Worm (Caenorhabditis elegans) whole organism, L4 larva: Measurements from ENCODE around the gene Y42G9A.2.
A peak's percentile ranks its signal among the peaks of the same experiment; 100 is the strongest.

Experiments
- F26F4.8 ChIP-seq: fragments of 200-800 bp; sonication (Bioruptor generic); conservative IDR thresholded peaks from 2 replicates; pipeline ENCODE4 v1.3.6; 2022; ENCODE audit warnings: missing genetic modification characterization, missing compliant biosample characterization
- F49E8.2 ChIP-seq: sonication (generic microtip); optimal IDR thresholded peaks from 2 replicates; lab custom pipeline; 2016; ENCODE audit warnings: missing compliant biosample characterization, mild to moderate bottlenecking, missing genetic modification characterization, borderline replicate concordance
- R02D3.7 ChIP-seq: fragments of 150-350 bp; sonication (generic microtip); optimal IDR thresholded peaks from 3 replicates; lab custom pipeline; 2014; ENCODE audit warnings: missing biosample characterization, missing genetic modification characterization
- T26A8.4 ChIP-seq: fragments of 200-800 bp; sonication (Bioruptor generic); IDR thresholded peaks from 2 replicates; pipeline ENCODE4 v1.3.6; 2022; ENCODE audit warnings: missing genetic modification characterization, missing compliant biosample characterization
- Y105C5A.15 ChIP-seq: fragments of 200-800 bp; sonication (Bioruptor generic); IDR thresholded peaks from 2 replicates; pipeline ENCODE4 v1.3.6; 2022; ENCODE audit warnings: missing genetic modification characterization, missing compliant biosample characterization
- Y75B8A.6 ChIP-seq: fragments of 200-800 bp; sonication (Bioruptor generic); IDR thresholded peaks from 2 replicates; pipeline ENCODE4 v1.3.6; 2022; ENCODE audit warnings: missing genetic modification reagents, missing genetic modification characterization, missing compliant biosample characterization
- aha-1 ChIP-seq: fragments of 150-350 bp; peaks from one replicate; lab custom pipeline; 2014; ENCODE audit warnings: missing biosample characterization, missing genetic modification characterization
- aly-2 ChIP-seq: sonication (generic microtip); optimal IDR thresholded peaks from 2 replicates; lab custom pipeline; 2018; ENCODE audit warnings: missing biosample characterization, missing genetic modification characterization
- ama-1 ChIP-seq: fragments of 150-350 bp; optimal IDR thresholded peaks from 2 replicates; lab custom pipeline; 2014; ENCODE audit warnings: inconsistent platforms, mixed read lengths
- arid-1 ChIP-seq: fragments of 200-800 bp; sonication (Bioruptor generic); conservative IDR thresholded peaks from 2 replicates; pipeline ENCODE4 v1.3.6; 2022; ENCODE audit warnings: missing genetic modification reagents, missing genetic modification characterization, missing compliant biosample characterization
- ces-1 ChIP-seq: fragments of 150-350 bp; sonication (generic microtip); optimal IDR thresholded peaks from 4 replicates; lab custom pipeline; 2014; ENCODE audit warnings: missing biosample characterization, missing genetic modification reagents, missing genetic modification characterization
- ctbp-1 ChIP-seq: fragments of 200-800 bp; sonication (Bioruptor generic); IDR thresholded peaks from 2 replicates; pipeline ENCODE4 v1.3.6; 2022; ENCODE audit warnings: missing genetic modification reagents, missing genetic modification characterization, missing compliant biosample characterization
- daf-16 ChIP-seq, 3 experiments: sonication (generic microtip); optimal IDR thresholded peaks; 2 replicates each; lab custom pipeline; 2016 to 2017; ENCODE audit warnings: missing genetic modification characterization in 3 of 3, missing genetic modification reagents in 3 of 3, mild to moderate bottlenecking in 2 of 3, missing compliant biosample characterization in 2 of 3, missing biosample characterization in 1 of 3, moderate library complexity in 1 of 3
- daf-19 ChIP-seq: fragments of 200-800 bp; sonication (Bioruptor generic); conservative IDR thresholded peaks from 2 replicates; pipeline ENCODE4 v1.3.6; 2022; ENCODE audit warnings: missing genetic modification characterization, missing compliant biosample characterization
- dmd-6 ChIP-seq: fragments of 200-800 bp; sonication (Bioruptor generic); IDR thresholded peaks from 2 replicates; pipeline ENCODE4 v1.3.6; 2022; ENCODE audit warnings: missing genetic modification reagents, missing genetic modification characterization, missing compliant biosample characterization
- dpl-1 ChIP-seq: fragments of 150-350 bp; optimal IDR thresholded peaks from 2 replicates; lab custom pipeline; 2014; ENCODE audit warnings: missing biosample characterization, missing genetic modification reagents, missing genetic modification characterization
- duxl-1 ChIP-seq: sonication (generic microtip); optimal IDR thresholded peaks from 2 replicates; lab custom pipeline; 2016; ENCODE audit warnings: mild to moderate bottlenecking, missing genetic modification characterization, moderate library complexity, missing compliant biosample characterization; ENCODE audit not compliant: poor library complexity
- egl-43 ChIP-seq: fragments of 200-800 bp; sonication (Bioruptor generic); IDR thresholded peaks from 2 replicates; pipeline ENCODE4 v1.3.6; 2022; ENCODE audit warnings: missing genetic modification reagents, missing genetic modification characterization, missing compliant biosample characterization
- hlh-11 ChIP-seq: fragments of 200-800 bp; sonication (Bioruptor generic); optimal IDR thresholded peaks from 2 replicates; lab custom pipeline; 2018; ENCODE audit warnings: mild to moderate bottlenecking, missing genetic modification characterization, missing compliant biosample characterization
- hlh-30 ChIP-seq: sonication (generic microtip); optimal IDR thresholded peaks from 2 replicates; lab custom pipeline; 2017; ENCODE audit warnings: antibody characterized with exemption, mild to moderate bottlenecking, missing genetic modification characterization, missing compliant biosample characterization; ENCODE audit not compliant: insufficient read depth
- hmg-1.1 ChIP-seq: fragments of 200-800 bp; sonication (Bioruptor generic); IDR thresholded peaks from 2 replicates; pipeline ENCODE4 v1.3.6; 2022; ENCODE audit warnings: missing genetic modification reagents, missing genetic modification characterization, missing compliant biosample characterization
- lin-13 ChIP-seq: fragments of 150-350 bp; optimal IDR thresholded peaks from 2 replicates; lab custom pipeline; 2014; ENCODE audit warnings: missing biosample characterization, missing genetic modification reagents, missing genetic modification characterization
- lin-38 ChIP-seq: fragments of 200-800 bp; sonication (Bioruptor generic); IDR thresholded peaks from 2 replicates; pipeline ENCODE4 v1.3.6; 2022; ENCODE audit warnings: missing genetic modification reagents, missing genetic modification characterization, missing compliant biosample characterization
- lin-39 ChIP-seq: fragments of 150-350 bp; optimal IDR thresholded peaks from 2 replicates; lab custom pipeline; 2014; ENCODE audit warnings: missing biosample characterization, missing genetic modification reagents, missing genetic modification characterization
- lir-3 ChIP-seq: sonication (generic microtip); optimal IDR thresholded peaks from 2 replicates; lab custom pipeline; 2016; ENCODE audit warnings: mild to moderate bottlenecking, missing genetic modification characterization, missing compliant biosample characterization
- lsy-2 ChIP-seq, 2 experiments: fragments of 150-350 bp in 1 of 2; sonication (generic microtip) in 1 of 2; optimal IDR thresholded peaks; 2 replicates each; lab custom pipeline; 2014 to 2017; ENCODE audit warnings: missing biosample characterization in 2 of 2, missing genetic modification characterization in 2 of 2
- mep-1 ChIP-seq: fragments of 150-350 bp; sonication (generic microtip); optimal IDR thresholded peaks from 3 replicates; lab custom pipeline; 2014; ENCODE audit warnings: missing biosample characterization, missing genetic modification characterization
- mes-2 ChIP-seq: sonication (generic microtip); optimal IDR thresholded peaks from 2 replicates; lab custom pipeline; 2016; ENCODE audit warnings: missing genotype, mild to moderate bottlenecking, missing genetic modification characterization, missing compliant biosample characterization; ENCODE audit not compliant: poor library complexity, severe bottlenecking
- mxl-2 ChIP-seq: fragments of 200-800 bp; sonication (Bioruptor generic); conservative IDR thresholded peaks from 2 replicates; pipeline ENCODE4 v1.3.6; 2022; ENCODE audit warnings: missing genetic modification reagents, missing genetic modification characterization, missing compliant biosample characterization
- mxl-3 ChIP-seq: fragments of 200-800 bp; sonication (Bioruptor generic); optimal IDR thresholded peaks from 2 replicates; lab custom pipeline; 2018; ENCODE audit warnings: mild to moderate bottlenecking, missing genetic modification characterization, missing compliant biosample characterization
- nhr-102 ChIP-seq: sonication (generic microtip); optimal IDR thresholded peaks from 2 replicates; lab custom pipeline; 2016; ENCODE audit warnings: mild to moderate bottlenecking, missing genetic modification characterization, moderate library complexity, missing compliant biosample characterization
- nhr-237 ChIP-seq: sonication (generic microtip); optimal IDR thresholded peaks from 2 replicates; lab custom pipeline; 2017; ENCODE audit warnings: missing biosample characterization, missing genetic modification characterization
- nhr-28 ChIP-seq: fragments of 150-350 bp; optimal IDR thresholded peaks from 2 replicates; lab custom pipeline; 2014; ENCODE audit warnings: missing biosample characterization, missing genetic modification characterization
- nhr-41 ChIP-seq: fragments of 200-800 bp; sonication (Bioruptor generic); IDR thresholded peaks from 2 replicates; pipeline ENCODE4 v1.3.6; 2022; ENCODE audit warnings: missing genetic modification reagents, missing genetic modification characterization, missing compliant biosample characterization
- nhr-48 ChIP-seq: sonication (generic microtip); optimal IDR thresholded peaks from 2 replicates; lab custom pipeline; 2016; ENCODE audit warnings: mild to moderate bottlenecking, missing genetic modification characterization, missing compliant biosample characterization
- nhr-76 ChIP-seq: fragments of 150-350 bp; optimal IDR thresholded peaks from 2 replicates; lab custom pipeline; 2014; ENCODE audit warnings: missing biosample characterization, missing genetic modification characterization
- nhr-77 ChIP-seq: fragments of 150-350 bp; optimal IDR thresholded peaks from 2 replicates; lab custom pipeline; 2014; ENCODE audit warnings: missing biosample characterization, missing genetic modification characterization
- php-3 ChIP-seq: fragments of 200-800 bp; sonication (Bioruptor generic); IDR thresholded peaks from 2 replicates; pipeline ENCODE4 v1.3.6; 2022; ENCODE audit warnings: missing genetic modification reagents, missing genetic modification characterization, missing compliant biosample characterization
- saeg-2 ChIP-seq: fragments of 200-800 bp; sonication (Bioruptor generic); IDR thresholded peaks from 2 replicates; pipeline ENCODE4 v1.3.6; 2022; ENCODE audit warnings: missing genetic modification reagents, missing genetic modification characterization, missing compliant biosample characterization
- snpc-1.2 ChIP-seq: fragments of 200-800 bp; sonication (Bioruptor generic); IDR thresholded peaks from 2 replicates; pipeline ENCODE4 v1.3.6; 2022; ENCODE audit warnings: missing genetic modification reagents, missing genetic modification characterization, missing compliant biosample characterization
- tag-97 ChIP-seq: fragments of 200-800 bp; sonication (Bioruptor generic); IDR thresholded peaks from 2 replicates; pipeline ENCODE4 v1.3.6; 2022; ENCODE audit warnings: missing genetic modification characterization, missing compliant biosample characterization
- tra-1 ChIP-seq: fragments of 200-800 bp; sonication (Bioruptor generic); IDR thresholded peaks from 2 replicates; pipeline ENCODE4 v1.3.6; 2022; ENCODE audit warnings: missing genetic modification reagents, missing genetic modification characterization, missing compliant biosample characterization
- unc-39 ChIP-seq: sonication (generic microtip); optimal IDR thresholded peaks from 2 replicates; lab custom pipeline; 2017; ENCODE audit warnings: missing biosample characterization, missing genetic modification characterization
- vab-7 ChIP-seq: fragments of 200-800 bp; sonication (Bioruptor generic); IDR thresholded peaks from 2 replicates; pipeline ENCODE4 v1.3.6; 2022; ENCODE audit warnings: missing genetic modification reagents, missing genetic modification characterization, missing compliant biosample characterization
- zag-1 ChIP-seq: fragments of 150-350 bp; optimal IDR thresholded peaks from 2 replicates; lab custom pipeline; 2014; ENCODE audit warnings: missing biosample characterization, missing genetic modification characterization
- zfp-3 ChIP-seq: fragments of 200-800 bp; sonication (Bioruptor generic); conservative IDR thresholded peaks from 2 replicates; pipeline ENCODE4 v1.3.6; 2022; ENCODE audit warnings: missing genetic modification reagents, missing genetic modification characterization, missing compliant biosample characterization
- ztf-7 ChIP-seq: fragments of 150-350 bp; optimal IDR thresholded peaks from 2 replicates; lab custom pipeline; 2014; ENCODE audit warnings: missing biosample characterization, missing genetic modification characterization

The Y42G9A.2 gene

ce11 chrIII:6170038-6170437 lies 22.1 kb downstream of the Y42G9A.2 start (continued):
- TF ChIP-seq tag-97: no peak
- TF ChIP-seq lin-38 (GFP tag; lab: Robert Waterston, UW): 0 out of 2 replicates have a peak, but pooled peaks have one; percentile 7
- no peak for TF ChIP-seq Y105C5A.15 (GFP tag; lab: Robert Waterston, UW)
- TF ChIP-seq daf-16 (GFP tag; optimal IDR thresholded peaks at IDR 0.05; lab: Kevin White, UChicago): peak in 1 of 2 experiments; percentile 76
- peak; percentile 19 for TF ChIP-seq daf-16 (tag; optimal IDR thresholded peaks at IDR 0.05; lab: Kevin White, UChicago)
- TF ChIP-seq vab-7 (GFP tag; lab: Robert Waterston, UW): no peak
- TF ChIP-seq nhr-76 (tag; lab: Kevin White, UChicago): no peak
- TF ChIP-seq hmg-1.1 (GFP tag; lab: Robert Waterston, UW): peak; percentile 68
- TF ChIP-seq hlh-30: peak; percentile 26
- TF ChIP-seq ztf-7 (tag; lab: Kevin White, UChicago): no peak
- TF ChIP-seq F49E8.2 (tag; lab: Kevin White, UChicago): no peak
- no peak for TF ChIP-seq lin-13 (GFP tag; lab: Kevin White, UChicago)
- no peak for TF ChIP-seq tra-1
- TF ChIP-seq arid-1 (GFP tag; lab: Robert Waterston, UW): no peak
- TF ChIP-seq snpc-1.2 (GFP tag; lab: Robert Waterston, UW): no peak
- TF ChIP-seq ces-1 (GFP tag; lab: Kevin White, UChicago): no peak
- TF ChIP-seq zag-1 (tag; lab: Kevin White, UChicago): no peak
- no peak for TF ChIP-seq nhr-77
- TF ChIP-seq dpl-1 (GFP tag; lab: Kevin White, UChicago): peak; percentile 35
- TF ChIP-seq dmd-6 (GFP tag; lab: Robert Waterston, UW): no peak
- TF ChIP-seq ctbp-1 (GFP tag; lab: Robert Waterston, UW): 0 out of 2 replicates have a peak, but pooled peaks have one; percentile 7
- peak; percentile 22 for TF ChIP-seq nhr-48 (tag; lab: Kevin White, UChicago)
- peak; percentile 51 for TF ChIP-seq aha-1 (tag; lab: Kevin White, UChicago)
- TF ChIP-seq zfp-3: 0 out of 2 replicates have a peak, but pooled peaks have one; percentile 31
- TF ChIP-seq php-3 (GFP tag; lab: Robert Waterston, UW): no peak
- TF ChIP-seq lin-39 (tag; lab: Kevin White, UChicago): no peak
- TF ChIP-seq mep-1 (tag; lab: Kevin White, UChicago): peak; percentile 62
- TF ChIP-seq hlh-11 (tag; lab: Kevin White, UChicago): peak; percentile 67

ce11 chrIII:6173020-6173597 lies 25.1 kb downstream of the Y42G9A.2 start, which contains the start of the genes abcf-3 and F42A10.5:
abcf-3 (plus strand) TSS chrIII:6173403.
F42A10.5 (minus strand) TSS chrIII:6173477.
- TF ChIP-seq lsy-2 (tag; optimal IDR thresholded peaks at IDR 0.05; lab: Kevin White, UChicago) (peak in 1 of 2 experiments; percentile 84), Y105C5A.15 (GFP tag; lab: Robert Waterston, UW) (no peak), daf-19 (GFP tag; lab: Robert Waterston, UW) (no peak), hmg-1.1 (GFP tag; lab: Robert Waterston, UW) (0 out of 2 replicates have a peak, but pooled peaks have one; percentile 29), lir-3 (tag; lab: Kevin White, UChicago) (no peak), nhr-28 (no peak), ama-1 (lab: Kevin White, UChicago) (no peak), dmd-6 (GFP tag; lab: Robert Waterston, UW) (peak; percentile 53), F26F4.8 (GFP tag; lab: Robert Waterston, UW) (no peak), ztf-7 (tag; lab: Kevin White, UChicago) (peak; percentile 4), egl-43 (GFP tag; lab: Robert Waterston, UW) (no peak), aly-2 (tag; lab: Kevin White, UChicago) (no peak), nhr-102 (tag; lab: Kevin White, UChicago) (peak; percentile 15), mxl-2 (GFP tag; lab: Robert Waterston, UW) (no peak), duxl-1 (peak; percentile 5), ces-1 (GFP tag; lab: Kevin White, UChicago) (no peak), Y75B8A.6 (GFP tag; lab: Robert Waterston, UW) (no peak), saeg-2 (GFP tag; lab: Robert Waterston, UW) (no peak), F49E8.2 (tag; lab: Kevin White, UChicago) (no peak), lin-38 (GFP tag; lab: Robert Waterston, UW) (no peak; the same call in 1 of the 2 replicates), T26A8.4 (peak; percentile 29; the same call in 1 of the 2 replicates), nhr-41 (GFP tag; lab: Robert Waterston, UW) (no peak), unc-39 (no peak), mxl-3 (no peak), nhr-237 (tag; lab: Kevin White, UChicago) (no peak), R02D3.7 (tag; lab: Kevin White, UChicago) (no peak), nhr-76 (tag; lab: Kevin White, UChicago) (no peak), hlh-30 (peak; percentile 37), mes-2 (peak; percentile 79)
